Worm (Caenorhabditis elegans): ENCODE measurements around the gene Y37E11B.6.

DNA sequence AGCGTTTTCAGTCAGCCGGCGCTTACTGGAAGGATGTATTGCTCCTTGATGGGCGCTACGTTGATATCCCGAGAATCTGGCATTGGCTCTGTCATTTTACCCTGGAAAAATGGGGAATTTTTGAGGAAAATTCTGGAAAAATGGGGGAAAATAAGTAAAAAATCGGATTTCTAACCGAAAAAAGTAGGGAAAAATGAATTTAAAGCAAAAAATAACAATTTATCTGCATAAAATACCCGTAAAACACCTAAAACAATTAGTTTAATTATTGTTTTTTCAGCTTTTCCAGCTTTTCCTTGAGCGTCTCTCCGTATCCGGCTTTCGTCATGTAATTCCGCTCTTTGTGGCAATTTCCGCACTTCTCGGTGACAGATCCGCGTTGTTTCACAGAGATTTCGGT, 654 bp downstream of the Y37E11B.6 start, which contains the start of gene Y37E11B.5:
- no peak for TF ChIP-seq ceh-13 (GFP tag; optimal IDR thresholded peaks at IDR 0.05)
- TF ChIP-seq sea-1 (GFP tag; conservative IDR thresholded peaks at IDR 0.05) = no peak
- TF ChIP-seq ama-1 (optimal IDR thresholded peaks at IDR 0.05) = no peak
- no peak for TF ChIP-seq tbx-11 (GFP tag; IDR thresholded peaks at IDR 0.05)
- TF ChIP-seq tbx-37 (GFP tag; conservative IDR thresholded peaks at IDR 0.05) = no peak
- TF ChIP-seq hmbx-1 (tag; optimal IDR thresholded peaks at IDR 0.05) = no peak
- no peak for TF ChIP-seq tra-4 (tag; optimal IDR thresholded peaks at IDR 0.05)
- no peak for TF ChIP-seq aly-1 (tag; optimal IDR thresholded peaks at IDR 0.05)
- no peak for TF ChIP-seq ceh-36 (tag; optimal IDR thresholded peaks at IDR 0.05)
- no peak for TF ChIP-seq F13C5.2 (tag; optimal IDR thresholded peaks at IDR 0.05)
- TF ChIP-seq flt-1 (GFP tag; IDR thresholded peaks at IDR 0.05) = no peak
- TF ChIP-seq scrt-1 (GFP tag; IDR thresholded peaks at IDR 0.05) = no peak
- TF ChIP-seq hmg-4 (GFP tag; optimal IDR thresholded peaks at IDR 0.05) = no peak
